Fruit fly (Drosophila melanogaster): ENCODE data around the gene CG34277.

dm6 chr3R:5357935-5358414 is 11.4 kb upstream of the CG34277 start, which contains the start of gene Prosbeta7:
- TF ChIP-seq CG14711 (tag; optimal IDR thresholded peaks at IDR 0.05) (no peak), Hr96 (GFP tag; optimal IDR thresholded peaks at IDR 0.05) (no peak), cic (GFP tag; optimal IDR thresholded peaks at IDR 0.05) (peak; percentile 6), CG1620 (GFP tag; optimal IDR thresholded peaks at IDR 0.05) (no peak), CG7045 (GFP tag; optimal IDR thresholded peaks at IDR 0.05) (no peak), CG5204 (GFP tag; optimal IDR thresholded peaks at IDR 0.05) (no peak)
